Worm (Caenorhabditis elegans) whole organism, L4 larva: Measurements from ENCODE around the gene T13C5.9.

Source experiments
- D1046.2 ChIP-seq: fragments of 200-800 bp; sonication (Bioruptor generic); IDR thresholded peaks from 2 replicates; pipeline ENCODE4 v1.3.6; 2022; ENCODE audit warnings: missing genetic modification characterization, missing compliant biosample characterization
- F10B5.3 ChIP-seq: sonication (generic microtip); optimal IDR thresholded peaks from 2 replicates; lab custom pipeline; 2016; ENCODE audit warnings: mild to moderate bottlenecking, missing genetic modification characterization, missing compliant biosample characterization
- F37D6.2 ChIP-seq: sonication (generic microtip); optimal IDR thresholded peaks from 2 replicates; lab custom pipeline; 2016; ENCODE audit warnings: mild to moderate bottlenecking, missing genetic modification characterization, missing compliant biosample characterization
- F44E2.7 ChIP-seq: fragments of 200-800 bp; sonication (Bioruptor generic); IDR thresholded peaks from 2 replicates; pipeline ENCODE4 v2.1.2; 2022; ENCODE audit warnings: missing genetic modification characterization, missing compliant biosample characterization
- T20F7.1 ChIP-seq: fragments of 200-800 bp; sonication (Bioruptor generic); optimal IDR thresholded peaks from 2 replicates; lab custom pipeline; 2018; ENCODE audit warnings: mild to moderate bottlenecking, missing genetic modification characterization, missing compliant biosample characterization
- Y5F2A.4 ChIP-seq: fragments of 200-800 bp; sonication (Bioruptor generic); optimal IDR thresholded peaks from 2 replicates; lab custom pipeline; 2018; ENCODE audit warnings: mild to moderate bottlenecking, missing genetic modification characterization, missing compliant biosample characterization
- Y75B8A.6 ChIP-seq: fragments of 200-800 bp; sonication (Bioruptor generic); IDR thresholded peaks from 2 replicates; pipeline ENCODE4 v1.3.6; 2022; ENCODE audit warnings: missing genetic modification reagents, missing genetic modification characterization, missing compliant biosample characterization
- ZK337.2 ChIP-seq: fragments of 200-800 bp; sonication (Bioruptor generic); IDR thresholded peaks from 2 replicates; pipeline ENCODE4 v1.3.6; 2022; ENCODE audit warnings: missing genetic modification reagents, missing genetic modification characterization, missing compliant biosample characterization
- aly-2 ChIP-seq: sonication (generic microtip); optimal IDR thresholded peaks from 2 replicates; lab custom pipeline; 2018; ENCODE audit warnings: missing biosample characterization, missing genetic modification characterization
- arid-1 ChIP-seq: fragments of 200-800 bp; sonication (Bioruptor generic); conservative IDR thresholded peaks from 2 replicates; pipeline ENCODE4 v1.3.6; 2022; ENCODE audit warnings: missing genetic modification reagents, missing genetic modification characterization, missing compliant biosample characterization
- attf-4 ChIP-seq: sonication (generic microtip); optimal IDR thresholded peaks from 3 replicates; lab custom pipeline; 2017; ENCODE audit warnings: missing biosample characterization, missing genetic modification characterization
- ceh-82 ChIP-seq: sonication (generic microtip); optimal IDR thresholded peaks from 2 replicates; lab custom pipeline; 2017; ENCODE audit warnings: missing biosample characterization, missing genetic modification characterization
- ces-1 ChIP-seq: fragments of 150-350 bp; sonication (generic microtip); optimal IDR thresholded peaks from 4 replicates; lab custom pipeline; 2014; ENCODE audit warnings: missing biosample characterization, missing genetic modification reagents, missing genetic modification characterization
- cey-2 ChIP-seq: sonication (generic microtip); optimal IDR thresholded peaks from 3 replicates; lab custom pipeline; 2017; ENCODE audit warnings: missing genetic modification characterization, mild to moderate bottlenecking, missing compliant biosample characterization, antibody characterized with exemption, borderline replicate concordance; ENCODE audit not compliant: insufficient read depth
- dmd-6 ChIP-seq: fragments of 200-800 bp; sonication (Bioruptor generic); IDR thresholded peaks from 2 replicates; pipeline ENCODE4 v1.3.6; 2022; ENCODE audit warnings: missing genetic modification reagents, missing genetic modification characterization, missing compliant biosample characterization
- dpl-1 ChIP-seq: fragments of 150-350 bp; optimal IDR thresholded peaks from 2 replicates; lab custom pipeline; 2014; ENCODE audit warnings: missing biosample characterization, missing genetic modification reagents, missing genetic modification characterization
- dve-1 ChIP-seq: sonication (generic microtip); optimal IDR thresholded peaks from 2 replicates; lab custom pipeline; 2017; ENCODE audit warnings: antibody characterized with exemption, mild to moderate bottlenecking, missing genetic modification characterization, missing compliant biosample characterization; ENCODE audit not compliant: insufficient read depth
- fkh-10 ChIP-seq: fragments of 150-350 bp; optimal IDR thresholded peaks from 2 replicates; lab custom pipeline; 2014; ENCODE audit warnings: missing biosample characterization, missing genetic modification reagents, missing genetic modification characterization
- fos-1 ChIP-seq: fragments of 150-350 bp; optimal IDR thresholded peaks from 2 replicates; lab custom pipeline; 2014; ENCODE audit warnings: missing biosample characterization, missing genetic modification characterization
- hmg-1.1 ChIP-seq: fragments of 200-800 bp; sonication (Bioruptor generic); IDR thresholded peaks from 2 replicates; pipeline ENCODE4 v1.3.6; 2022; ENCODE audit warnings: missing genetic modification reagents, missing genetic modification characterization, missing compliant biosample characterization
- lin-1 ChIP-seq: fragments of 200-800 bp; sonication (Bioruptor generic); IDR thresholded peaks from 2 replicates; pipeline ENCODE4 v1.3.6; 2022; ENCODE audit warnings: missing genetic modification reagents, missing genetic modification characterization, missing compliant biosample characterization
- lin-29 ChIP-seq: fragments of 200-800 bp; sonication (Bioruptor generic); IDR thresholded peaks from 2 replicates; pipeline ENCODE4 v1.3.6; 2022; ENCODE audit warnings: missing genetic modification reagents, missing genetic modification characterization, missing compliant biosample characterization
- lin-39 ChIP-seq: fragments of 150-350 bp; optimal IDR thresholded peaks from 2 replicates; lab custom pipeline; 2014; ENCODE audit warnings: missing biosample characterization, missing genetic modification reagents, missing genetic modification characterization
- lir-3 ChIP-seq: sonication (generic microtip); optimal IDR thresholded peaks from 2 replicates; lab custom pipeline; 2016; ENCODE audit warnings: mild to moderate bottlenecking, missing genetic modification characterization, missing compliant biosample characterization
- lsy-2 ChIP-seq, 2 experiments: fragments of 150-350 bp in 1 of 2; sonication (generic microtip) in 1 of 2; optimal IDR thresholded peaks; 2 replicates each; lab custom pipeline; 2014 to 2017; ENCODE audit warnings: missing biosample characterization in 2 of 2, missing genetic modification characterization in 2 of 2
- madf-5 ChIP-seq, 2 experiments: fragments of 200-800 bp; sonication (Bioruptor generic); IDR thresholded peaks; 2 replicates each; pipeline ENCODE4 v1.3.6; 2022; ENCODE audit warnings: missing compliant biosample characterization in 2 of 2, missing genetic modification characterization in 2 of 2
- mdl-1 ChIP-seq, 2 experiments: fragments of 150-350 bp in 1 of 2; sonication (generic microtip) in 1 of 2; optimal IDR thresholded peaks; 2 replicates each; lab custom pipeline; 2014 to 2017; ENCODE audit warnings: missing biosample characterization in 2 of 2, missing genetic modification characterization in 2 of 2
- mxl-2 ChIP-seq: fragments of 200-800 bp; sonication (Bioruptor generic); conservative IDR thresholded peaks from 2 replicates; pipeline ENCODE4 v1.3.6; 2022; ENCODE audit warnings: missing genetic modification reagents, missing genetic modification characterization, missing compliant biosample characterization
- nhr-102 ChIP-seq: sonication (generic microtip); optimal IDR thresholded peaks from 2 replicates; lab custom pipeline; 2016; ENCODE audit warnings: mild to moderate bottlenecking, missing genetic modification characterization, moderate library complexity, missing compliant biosample characterization
- nhr-11 ChIP-seq: fragments of 150-350 bp; optimal IDR thresholded peaks from 2 replicates; lab custom pipeline; 2014; ENCODE audit warnings: missing biosample characterization, missing genetic modification characterization
- nhr-111 ChIP-seq: fragments of 200-800 bp; sonication (Bioruptor generic); optimal IDR thresholded peaks from 2 replicates; lab custom pipeline; 2018; ENCODE audit warnings: mild to moderate bottlenecking, missing genetic modification characterization, missing compliant biosample characterization
- nhr-28 ChIP-seq: fragments of 150-350 bp; optimal IDR thresholded peaks from 2 replicates; lab custom pipeline; 2014; ENCODE audit warnings: missing biosample characterization, missing genetic modification characterization
- nhr-41 ChIP-seq: fragments of 200-800 bp; sonication (Bioruptor generic); IDR thresholded peaks from 2 replicates; pipeline ENCODE4 v1.3.6; 2022; ENCODE audit warnings: missing genetic modification reagents, missing genetic modification characterization, missing compliant biosample characterization
- nhr-48 ChIP-seq: sonication (generic microtip); optimal IDR thresholded peaks from 2 replicates; lab custom pipeline; 2016; ENCODE audit warnings: mild to moderate bottlenecking, missing genetic modification characterization, missing compliant biosample characterization
- nhr-6 ChIP-seq: fragments of 150-350 bp; optimal IDR thresholded peaks from 2 replicates; lab custom pipeline; 2014; ENCODE audit warnings: missing biosample characterization, missing genetic modification characterization
- nhr-77 ChIP-seq: fragments of 150-350 bp; optimal IDR thresholded peaks from 2 replicates; lab custom pipeline; 2014; ENCODE audit warnings: missing biosample characterization, missing genetic modification characterization
- php-3 ChIP-seq: fragments of 200-800 bp; sonication (Bioruptor generic); IDR thresholded peaks from 2 replicates; pipeline ENCODE4 v1.3.6; 2022; ENCODE audit warnings: missing genetic modification reagents, missing genetic modification characterization, missing compliant biosample characterization
- pqm-1 ChIP-seq: sonication (generic microtip); optimal IDR thresholded peaks from 2 replicates; lab custom pipeline; 2017; ENCODE audit warnings: missing biosample characterization, missing genetic modification characterization
- rbr-2 ChIP-seq: sonication (generic microtip); optimal IDR thresholded peaks from 2 replicates; lab custom pipeline; 2016; ENCODE audit warnings: missing genotype, missing genetic modification characterization, missing compliant biosample characterization
- set-16 ChIP-seq: fragments of 200-800 bp; sonication (Bioruptor generic); IDR thresholded peaks from 2 replicates; pipeline ENCODE4 v1.3.6; 2022; ENCODE audit warnings: missing genetic modification reagents, missing genetic modification characterization, missing compliant biosample characterization
- snpc-1.2 ChIP-seq: fragments of 200-800 bp; sonication (Bioruptor generic); IDR thresholded peaks from 2 replicates; pipeline ENCODE4 v1.3.6; 2022; ENCODE audit warnings: missing genetic modification reagents, missing genetic modification characterization, missing compliant biosample characterization
- spr-1 ChIP-seq: sonication (generic microtip); optimal IDR thresholded peaks from 2 replicates; lab custom pipeline; 2016; ENCODE audit warnings: mild to moderate bottlenecking, missing genetic modification characterization, missing compliant biosample characterization
- spr-3 ChIP-seq: fragments of 200-800 bp; sonication (Bioruptor generic); optimal IDR thresholded peaks from 2 replicates; lab custom pipeline; 2018; ENCODE audit warnings: mild to moderate bottlenecking, missing genetic modification characterization, missing compliant biosample characterization
- tag-97 ChIP-seq: fragments of 200-800 bp; sonication (Bioruptor generic); IDR thresholded peaks from 2 replicates; pipeline ENCODE4 v1.3.6; 2022; ENCODE audit warnings: missing genetic modification characterization, missing compliant biosample characterization
- unc-130 ChIP-seq: sonication (generic microtip); optimal IDR thresholded peaks from 2 replicates; lab custom pipeline; 2016; ENCODE audit warnings: missing genetic modification reagents, missing genetic modification characterization, missing compliant biosample characterization
- unc-62 ChIP-seq, 3 experiments: fragments of 150-350 bp in 1 of 3; sonication (generic microtip); optimal IDR thresholded peaks in 2 of 3; peaks in 1 of 3; 1 replicate in 1 of 3; 2 replicates in 2 of 3; lab custom pipeline; 2014 to 2017; ENCODE audit warnings: missing biosample characterization in 3 of 3, missing genetic modification characterization in 3 of 3, missing genetic modification reagents in 3 of 3, missing genotype in 1 of 3
- vab-7 ChIP-seq: fragments of 200-800 bp; sonication (Bioruptor generic); IDR thresholded peaks from 2 replicates; pipeline ENCODE4 v1.3.6; 2022; ENCODE audit warnings: missing genetic modification reagents, missing genetic modification characterization, missing compliant biosample characterization
- zag-1 ChIP-seq: fragments of 150-350 bp; optimal IDR thresholded peaks from 2 replicates; lab custom pipeline; 2014; ENCODE audit warnings: missing biosample characterization, missing genetic modification characterization
- zfp-2 ChIP-seq: sonication (generic microtip); optimal IDR thresholded peaks from 2 replicates; lab custom pipeline; 2016; ENCODE audit warnings: mild to moderate bottlenecking, missing genetic modification characterization, missing compliant biosample characterization
- zfp-3 ChIP-seq: fragments of 200-800 bp; sonication (Bioruptor generic); conservative IDR thresholded peaks from 2 replicates; pipeline ENCODE4 v1.3.6; 2022; ENCODE audit warnings: missing genetic modification reagents, missing genetic modification characterization, missing compliant biosample characterization
- ztf-7 ChIP-seq: fragments of 150-350 bp; optimal IDR thresholded peaks from 2 replicates; lab custom pipeline; 2014; ENCODE audit warnings: missing biosample characterization, missing genetic modification characterization

T13C5.9 gene

ce11 chrX:6204696-6205232, 14.7 kb downstream of the T13C5.9 start, which contains the start of gene bca-1 (continued):
- TF ChIP-seq fkh-10 (GFP tag; lab: Kevin White, UChicago) (no peak), nhr-11 (tag; lab: Kevin White, UChicago) (peak; percentile 35), dpl-1 (GFP tag; lab: Kevin White, UChicago) (no peak), T20F7.1 (GFP tag; lab: Kevin White, UChicago) (no peak), rbr-2 (tag; lab: Kevin White, UChicago) (no peak), ztf-7 (tag; lab: Kevin White, UChicago) (no peak), arid-1 (GFP tag; lab: Robert Waterston, UW) (no peak), F10B5.3 (no peak), lir-3 (tag; lab: Kevin White, UChicago) (no peak), ceh-82 (tag; lab: Kevin White, UChicago) (no peak), nhr-41 (no peak), spr-3 (GFP tag; lab: Kevin White, UChicago) (no peak), Y5F2A.4 (GFP tag; lab: Kevin White, UChicago) (no peak), dve-1 (tag; lab: Kevin White, UChicago) (peak; percentile 63), mxl-2 (GFP tag; lab: Robert Waterston, UW) (no peak), nhr-111 (GFP tag; lab: Kevin White, UChicago) (no peak), tag-97 (no peak), nhr-102 (tag; lab: Kevin White, UChicago) (no peak), nhr-6 (tag; lab: Kevin White, UChicago) (no peak), F44E2.7 (GFP tag; lab: Robert Waterston, UW) (no peak), F37D6.2 (no peak), zfp-3 (GFP tag; lab: Robert Waterston, UW) (no peak), fos-1 (no peak), nhr-28 (tag; lab: Kevin White, UChicago) (peak; percentile 68), cey-2 (no peak), unc-130 (no peak), hmg-1.1 (no peak), nhr-77 (peak; percentile 6), zag-1 (no peak), spr-1 (no peak), Y75B8A.6 (GFP tag; lab: Robert Waterston, UW) (no peak), D1046.2 (GFP tag; lab: Robert Waterston, UW) (no peak), ZK337.2 (GFP tag; lab: Robert Waterston, UW) (no peak), dmd-6 (GFP tag; lab: Robert Waterston, UW) (peak; percentile 70), mdl-1 (tag; optimal IDR thresholded peaks at IDR 0.05; lab: Kevin White, UChicago) (peak in 1 of 2 experiments; percentile 49), zfp-2 (tag; lab: Kevin White, UChicago) (no peak), lin-1 (GFP tag; lab: Robert Waterston, UW) (no peak), lsy-2 (tag; optimal IDR thresholded peaks at IDR 0.05; lab: Kevin White, UChicago) (peak in 1 of 2 experiments; percentile 40), lin-39 (tag; lab: Kevin White, UChicago) (no peak), vab-7 (GFP tag; lab: Robert Waterston, UW) (no peak), unc-62 (GFP tag; optimal IDR thresholded peaks at IDR 0.05 in 1 of 2; lab: Kevin White, UChicago) (peak in 1 of 2 experiments; percentile 92), unc-62 (tag; optimal IDR thresholded peaks at IDR 0.05; lab: Kevin White, UChicago) (no peak), aly-2 (tag; lab: Kevin White, UChicago) (no peak), lin-29 (GFP tag; lab: Robert Waterston, UW) (no peak), ces-1 (GFP tag; lab: Kevin White, UChicago) (no peak), attf-4 (tag; lab: Kevin White, UChicago) (no peak), set-16 (GFP tag; lab: Robert Waterston, UW) (no peak), madf-5 (GFP tag; IDR thresholded peaks at IDR 0.05; lab: Robert Waterston, UW) (no peak), php-3 (GFP tag; lab: Robert Waterston, UW) (no peak), pqm-1 (tag; lab: Kevin White, UChicago) (no peak), nhr-48 (tag; lab: Kevin White, UChicago) (peak; percentile 46), snpc-1.2 (GFP tag; lab: Robert Waterston, UW) (no peak)
